Worm (Caenorhabditis elegans) whole organism, mixed stage, embryonic: Measurements from ENCODE around the gene dars-1.
A peak's percentile ranks its signal among the peaks of the same experiment; 100 is the strongest.

Source experiments
- M03D4.4 ChIP-seq: sonication (generic microtip); optimal IDR thresholded peaks from 2 replicates; lab custom pipeline; 2017; ENCODE audit warnings: mild to moderate bottlenecking, missing genetic modification characterization, missing compliant biosample characterization
- bed-3 ChIP-seq: fragments of 200-800 bp; sonication (Bioruptor generic); optimal IDR thresholded peaks from 3 replicates; lab custom pipeline; 2018; ENCODE audit warnings: mild to moderate bottlenecking, missing genetic modification characterization, moderate library complexity, missing compliant biosample characterization
- blmp-1 ChIP-seq: fragments of 150-350 bp; optimal IDR thresholded peaks from 2 replicates; lab custom pipeline; 2014; ENCODE audit warnings: missing biosample characterization, missing genetic modification characterization
- ceh-39 ChIP-seq: fragments of 150-350 bp; optimal IDR thresholded peaks from 2 replicates; lab custom pipeline; 2014; ENCODE audit warnings: missing biosample characterization, missing genetic modification characterization
- ceh-43 ChIP-seq: fragments of 200-800 bp; sonication (Bioruptor generic); optimal IDR thresholded peaks from 2 replicates; lab custom pipeline; 2018; ENCODE audit warnings: mild to moderate bottlenecking, missing genetic modification characterization, moderate library complexity, missing compliant biosample characterization
- ceh-83 ChIP-seq: fragments of 200-800 bp; sonication (Bioruptor generic); optimal IDR thresholded peaks from 2 replicates; lab custom pipeline; 2018; ENCODE audit warnings: mild to moderate bottlenecking, missing genetic modification characterization, missing compliant biosample characterization
- ces-1 ChIP-seq: fragments of 150-350 bp; optimal IDR thresholded peaks from 2 replicates; lab custom pipeline; 2014; ENCODE audit warnings: missing biosample characterization, missing genetic modification reagents, missing genetic modification characterization
- cnd-1 ChIP-seq: fragments of 200-800 bp; sonication (Bioruptor generic); optimal IDR thresholded peaks from 2 replicates; lab custom pipeline; 2018; ENCODE audit warnings: mild to moderate bottlenecking, missing genetic modification characterization, missing compliant biosample characterization
- drap-1 ChIP-seq: fragments of 200-800 bp; sonication (Bioruptor generic); optimal IDR thresholded peaks from 3 replicates; lab custom pipeline; 2018; ENCODE audit warnings: mild to moderate bottlenecking, missing genetic modification characterization, missing compliant biosample characterization
- elt-1 ChIP-seq: sonication (generic microtip); optimal IDR thresholded peaks from 2 replicates; lab custom pipeline; 2017; ENCODE audit warnings: missing genetic modification characterization, mild to moderate bottlenecking, missing compliant biosample characterization, antibody characterized with exemption, moderate library complexity, borderline replicate concordance; ENCODE audit not compliant: insufficient read depth
- flh-1 ChIP-seq: fragments of 200-800 bp; sonication (Bioruptor generic); optimal IDR thresholded peaks from 2 replicates; lab custom pipeline; 2018; ENCODE audit warnings: mild to moderate bottlenecking, missing genetic modification characterization, moderate library complexity, missing compliant biosample characterization
- ham-2 ChIP-seq: fragments of 200-800 bp; sonication (Bioruptor generic); optimal IDR thresholded peaks from 2 replicates; lab custom pipeline; 2018; ENCODE audit warnings: mild to moderate bottlenecking, missing genetic modification characterization, missing compliant biosample characterization
- lin-13 ChIP-seq: fragments of 150-350 bp; optimal IDR thresholded peaks from 2 replicates; lab custom pipeline; 2014; ENCODE audit warnings: missing biosample characterization, missing genetic modification characterization
- lin-32 ChIP-seq: fragments of 200-800 bp; sonication (Bioruptor generic); optimal IDR thresholded peaks from 2 replicates; lab custom pipeline; 2018; ENCODE audit warnings: mild to moderate bottlenecking, missing genetic modification characterization, missing compliant biosample characterization
- lsy-2 ChIP-seq: fragments of 150-350 bp; optimal IDR thresholded peaks from 2 replicates; lab custom pipeline; 2014; ENCODE audit warnings: missing biosample characterization, missing genetic modification characterization
- mep-1 ChIP-seq: fragments of 150-350 bp; optimal IDR thresholded peaks from 2 replicates; lab custom pipeline; 2017; ENCODE audit warnings: missing biosample characterization, missing genetic modification reagents, missing genetic modification characterization, inconsistent platforms
- mls-2 ChIP-seq: sonication (generic microtip); optimal IDR thresholded peaks from 2 replicates; lab custom pipeline; 2016; ENCODE audit warnings: mild to moderate bottlenecking, missing genetic modification characterization, moderate library complexity, missing compliant biosample characterization
- nhr-12 ChIP-seq: fragments of 150-350 bp; optimal IDR thresholded peaks from 2 replicates; lab custom pipeline; 2014; ENCODE audit warnings: missing biosample characterization, missing genetic modification characterization
- nhr-2 ChIP-seq: fragments of 150-350 bp; optimal IDR thresholded peaks from 2 replicates; lab custom pipeline; 2014; ENCODE audit warnings: missing biosample characterization, missing genetic modification characterization
- nhr-237 ChIP-seq: fragments of 150-350 bp; optimal IDR thresholded peaks from 2 replicates; lab custom pipeline; 2014; ENCODE audit warnings: missing biosample characterization, missing genetic modification characterization
- nhr-76 ChIP-seq: sonication (generic microtip); optimal IDR thresholded peaks from 2 replicates; lab custom pipeline; 2017; ENCODE audit warnings: missing biosample characterization, missing genetic modification characterization
- sem-2 ChIP-seq: fragments of 200-800 bp; sonication (Bioruptor generic); optimal IDR thresholded peaks from 2 replicates; lab custom pipeline; 2018; ENCODE audit warnings: mild to moderate bottlenecking, missing genetic modification characterization, missing compliant biosample characterization
- snpc-4 ChIP-seq: fragments of 150-350 bp; optimal IDR thresholded peaks from 2 replicates; lab custom pipeline; 2014; ENCODE audit warnings: missing biosample characterization, missing genetic modification characterization
- sptf-1 ChIP-seq: sonication (generic microtip); optimal IDR thresholded peaks from 2 replicates; lab custom pipeline; 2017; ENCODE audit warnings: mild to moderate bottlenecking, missing genetic modification characterization, moderate library complexity, missing compliant biosample characterization
- tbx-8 ChIP-seq: fragments of 200-800 bp; sonication (Bioruptor generic); optimal IDR thresholded peaks from 2 replicates; lab custom pipeline; 2018; ENCODE audit warnings: mild to moderate bottlenecking, missing genetic modification characterization, moderate library complexity, missing compliant biosample characterization
- unc-120 ChIP-seq: sonication (generic microtip); optimal IDR thresholded peaks from 2 replicates; lab custom pipeline; 2017; ENCODE audit warnings: missing genetic modification characterization, missing compliant biosample characterization; ENCODE audit not compliant: poor library complexity, severe bottlenecking
- unc-39 ChIP-seq: fragments of 150-350 bp; optimal IDR thresholded peaks from 2 replicates; lab custom pipeline; 2014; ENCODE audit warnings: missing biosample characterization, missing genetic modification characterization
- unc-62 ChIP-seq: fragments of 150-350 bp; optimal IDR thresholded peaks from 2 replicates; lab custom pipeline; 2014; ENCODE audit warnings: missing biosample characterization, missing genetic modification reagents, missing genetic modification characterization
- zip-8 ChIP-seq: fragments of 150-350 bp; optimal IDR thresholded peaks from 2 replicates; lab custom pipeline; 2014; ENCODE audit warnings: missing biosample characterization, missing genetic modification characterization

The dars-1 gene

ce11 chrIII:9465424-9465823 lies 25.6 kb downstream of the dars-1 start, which contains the start of gene B0464.9:
Gene B0464.9 (plus strand): TSS chrIII:9465767.
- TF ChIP-seq unc-62 (GFP tag; lab: Kevin White, UChicago) (no peak), nhr-12 (tag; lab: Kevin White, UChicago) (no peak), cnd-1 (tag; lab: Kevin White, UChicago) (no peak), ces-1 (GFP tag; lab: Kevin White, UChicago) (peak; percentile 46), blmp-1 (no peak), ceh-39 (tag; lab: Kevin White, UChicago) (no peak), zip-8 (no peak), ceh-83 (GFP tag; lab: Kevin White, UChicago) (peak; percentile 42), lin-13 (tag; lab: Kevin White, UChicago) (no peak), unc-120 (tag; lab: Kevin White, UChicago) (no peak), lsy-2 (tag; lab: Kevin White, UChicago) (peak; percentile 16), mep-1 (tag; lab: Kevin White, UChicago) (peak; percentile 42), sptf-1 (tag; lab: Kevin White, UChicago) (peak; percentile 35)

- TF ChIP-seq ham-2 (GFP tag; lab: Kevin White, UChicago) (no peak), lin-13 (tag; lab: Kevin White, UChicago) (no peak), nhr-237 (no peak), blmp-1 (no peak), lin-32 (GFP tag; lab: Kevin White, UChicago) (no peak), sptf-1 (tag; lab: Kevin White, UChicago) (no peak), unc-120 (tag; lab: Kevin White, UChicago) (no peak), ceh-43 (GFP tag; lab: Kevin White, UChicago) (no peak), snpc-4 (tag; lab: Kevin White, UChicago) (no peak), elt-1 (tag; lab: Kevin White, UChicago) (no peak), cnd-1 (tag; lab: Kevin White, UChicago) (no peak), flh-1 (GFP tag; lab: Kevin White, UChicago) (no peak), mls-2 (no peak)
- TF ChIP-seq, all 35 proteins: peak for 0
These were observed 28.1 kb downstream of the dars-1 start for ce11 chrIII:9462785-9463467.

- TF ChIP-seq nhr-2 (tag; lab: Kevin White, UChicago) = no peak
- TF ChIP-seq nhr-76 (tag; lab: Kevin White, UChicago) = no peak
- no peak for TF ChIP-seq mep-1 (tag; lab: Kevin White, UChicago)
- TF ChIP-seq blmp-1 = no peak
- TF ChIP-seq ceh-43 (GFP tag; lab: Kevin White, UChicago) = no peak
- no peak for TF ChIP-seq ham-2 (GFP tag; lab: Kevin White, UChicago)
- TF ChIP-seq sptf-1 (tag; lab: Kevin White, UChicago) = no peak
- no peak for TF ChIP-seq M03D4.4 (tag; lab: Kevin White, UChicago)
- no peak for TF ChIP-seq lin-13 (tag; lab: Kevin White, UChicago)
- TF ChIP-seq nhr-12 (tag; lab: Kevin White, UChicago) = no peak
- TF ChIP-seq sem-2 (GFP tag; lab: Kevin White, UChicago) = no peak
- no peak for TF ChIP-seq tbx-8
- TF ChIP-seq zip-8 = no peak
- TF ChIP-seq bed-3 (GFP tag; lab: Kevin White, UChicago) = no peak
- TF ChIP-seq lsy-2 (tag; lab: Kevin White, UChicago) = no peak
- TF ChIP-seq unc-39 (tag; lab: Kevin White, UChicago) = no peak
- no peak for TF ChIP-seq ceh-39 (tag; lab: Kevin White, UChicago)
- TF ChIP-seq lin-32 (GFP tag; lab: Kevin White, UChicago) = no peak
- TF ChIP-seq elt-1 (tag; lab: Kevin White, UChicago) = no peak
- no peak for TF ChIP-seq drap-1 (GFP tag; lab: Kevin White, UChicago)
These were observed 28.9 kb downstream of the dars-1 start for ce11 chrIII:9461894-9462784.
